Worm (Caenorhabditis elegans) whole organism, L1 larva: Measurements from ENCODE around the gene F53E10.6.
"Not testable (repeated sequence)": the region's sequence is repeated elsewhere in the genome, so short reads cannot be mapped to it uniquely, and the experiment has no call there.

ENCODE experiments used
- F16B12.6 ChIP-seq: fragments of 150-350 bp; optimal IDR thresholded peaks from 2 replicates; lab custom pipeline; 2014; ENCODE audit warnings: missing biosample characterization, missing genetic modification characterization
- Y116A8C.19 ChIP-seq: sonication (generic microtip); optimal IDR thresholded peaks from 2 replicates; lab custom pipeline; 2016; ENCODE audit warnings: missing compliant biosample characterization, missing genetic modification characterization, borderline replicate concordance
- aha-1 ChIP-seq: fragments of 150-350 bp; optimal IDR thresholded peaks from 2 replicates; lab custom pipeline; 2014; ENCODE audit warnings: missing biosample characterization, missing genetic modification characterization
- ama-1 ChIP-seq: fragments of 150-350 bp; optimal IDR thresholded peaks from 2 replicates; lab custom pipeline; 2014
- blmp-1 ChIP-seq: fragments of 150-350 bp; optimal IDR thresholded peaks from 2 replicates; lab custom pipeline; 2014; ENCODE audit warnings: missing biosample characterization, missing genetic modification characterization
- ceh-63 ChIP-seq: fragments of 200-800 bp; sonication (Bioruptor generic); optimal IDR thresholded peaks from 2 replicates; lab custom pipeline; 2018; ENCODE audit warnings: mild to moderate bottlenecking, missing genetic modification characterization, missing compliant biosample characterization
- ceh-82 ChIP-seq, 3 experiments: fragments of 150-350 bp in 1 of 3; sonication (generic microtip) in 2 of 3; optimal IDR thresholded peaks; 2 replicates each; lab custom pipeline; 2014 to 2017; ENCODE audit warnings: missing biosample characterization in 3 of 3, missing genetic modification characterization in 3 of 3
- ceh-90 ChIP-seq: sonication (generic microtip); optimal IDR thresholded peaks from 2 replicates; lab custom pipeline; 2016; ENCODE audit warnings: missing genetic modification characterization, missing compliant biosample characterization
- dpl-1 ChIP-seq, 3 experiments: fragments of 150-350 bp in 2 of 3; sonication (generic microtip) in 1 of 3; optimal IDR thresholded peaks; 2 replicates each; lab custom pipeline; 2014 to 2017; ENCODE audit warnings: missing biosample characterization in 3 of 3, missing genetic modification characterization in 3 of 3, missing genetic modification reagents in 3 of 3
- dsc-1 ChIP-seq: sonication (generic microtip); optimal IDR thresholded peaks from 2 replicates; lab custom pipeline; 2016; ENCODE audit warnings: mild to moderate bottlenecking, missing genetic modification characterization, missing compliant biosample characterization
- efl-1 ChIP-seq, 4 experiments: fragments of 150-350 bp; optimal IDR thresholded peaks in 3 of 4; peaks in 1 of 4; 1 replicate in 1 of 4; 2 replicates in 3 of 4; lab custom pipeline; 2014; ENCODE audit warnings: missing biosample characterization in 2 of 4, missing genetic modification characterization in 2 of 4, missing genetic modification reagents in 2 of 4
- egl-13 ChIP-seq: sonication (generic microtip); optimal IDR thresholded peaks from 2 replicates; lab custom pipeline; 2016; ENCODE audit warnings: missing genotype, missing genetic modification reagents, missing genetic modification characterization, missing compliant biosample characterization
- egl-27 ChIP-seq, 2 experiments: fragments of 150-350 bp in 1 of 2; sonication (generic microtip); optimal IDR thresholded peaks; 3 replicates each; lab custom pipeline; 2017 to 2018; ENCODE audit warnings: missing biosample characterization in 2 of 2, missing genetic modification characterization in 2 of 2, missing genetic modification reagents in 2 of 2
- elt-3 ChIP-seq, 6 experiments: fragments of 150-350 bp in 1 of 6; sonication (generic microtip); optimal IDR thresholded peaks; 2 replicates each; lab custom pipeline; 2017 to 2018; ENCODE audit warnings: missing biosample characterization in 6 of 6, missing genetic modification characterization in 6 of 6, inconsistent platforms in 1 of 6
- ets-5 ChIP-seq: fragments of 200-800 bp; sonication (Bioruptor generic); IDR thresholded peaks from 2 replicates; pipeline ENCODE4 v1.3.6; 2022; ENCODE audit warnings: missing genetic modification characterization, missing compliant biosample characterization
- fkh-10 ChIP-seq: sonication (generic microtip); optimal IDR thresholded peaks from 2 replicates; lab custom pipeline; 2017; ENCODE audit warnings: missing biosample characterization, missing genetic modification reagents, missing genetic modification characterization
- fkh-4 ChIP-seq: sonication (generic microtip); optimal IDR thresholded peaks from 2 replicates; lab custom pipeline; 2016; ENCODE audit warnings: missing compliant biosample characterization, missing genetic modification characterization, borderline replicate concordance
- fkh-8 ChIP-seq: sonication (generic microtip); optimal IDR thresholded peaks from 2 replicates; lab custom pipeline; 2016; ENCODE audit warnings: mild to moderate bottlenecking, missing genetic modification characterization, missing compliant biosample characterization
- fos-1 ChIP-seq: fragments of 150-350 bp; optimal IDR thresholded peaks from 2 replicates; lab custom pipeline; 2014; ENCODE audit warnings: missing biosample characterization, missing genetic modification characterization
- irx-1 ChIP-seq: sonication (generic microtip); optimal IDR thresholded peaks from 2 replicates; lab custom pipeline; 2016; ENCODE audit warnings: missing genetic modification characterization, missing compliant biosample characterization
- isw-1 ChIP-seq: fragments of 200-800 bp; sonication (Bioruptor generic); IDR thresholded peaks from 2 replicates; pipeline ENCODE4 v1.3.6; 2022; ENCODE audit warnings: missing genetic modification characterization, missing compliant biosample characterization
- lin-14 ChIP-seq: fragments of 200-800 bp; sonication (Bioruptor generic); optimal IDR thresholded peaks from 2 replicates; lab custom pipeline; 2018; ENCODE audit warnings: mild to moderate bottlenecking, missing genetic modification characterization, moderate library complexity, missing compliant biosample characterization
- lin-15B ChIP-seq: fragments of 150-350 bp; sonication (generic microtip); optimal IDR thresholded peaks from 3 replicates; lab custom pipeline; 2014; ENCODE audit warnings: missing biosample characterization, missing genetic modification characterization
- lin-35 ChIP-seq, 2 experiments: fragments of 150-350 bp; optimal IDR thresholded peaks; 2 replicates each; lab custom pipeline; 2014; ENCODE audit warnings: missing biosample characterization in 2 of 2, missing genetic modification characterization in 2 of 2, missing genetic modification reagents in 2 of 2
- mdl-1 ChIP-seq, 2 experiments: fragments of 150-350 bp; optimal IDR thresholded peaks; 2 replicates each; lab custom pipeline; 2014 to 2017; ENCODE audit warnings: missing biosample characterization in 2 of 2, missing genetic modification characterization in 2 of 2, inconsistent platforms in 1 of 2
- nhr-20 ChIP-seq: sonication (generic microtip); optimal IDR thresholded peaks from 2 replicates; lab custom pipeline; 2016; ENCODE audit warnings: mild to moderate bottlenecking, missing genetic modification characterization, missing compliant biosample characterization
- nhr-237 ChIP-seq: fragments of 150-350 bp; optimal IDR thresholded peaks from 2 replicates; lab custom pipeline; 2014; ENCODE audit warnings: missing biosample characterization, missing genetic modification characterization
- nhr-28 ChIP-seq: fragments of 150-350 bp; optimal IDR thresholded peaks from 2 replicates; lab custom pipeline; 2014; ENCODE audit warnings: missing biosample characterization, missing genetic modification characterization
- nhr-71 ChIP-seq: sonication (generic microtip); optimal IDR thresholded peaks from 2 replicates; lab custom pipeline; 2016; ENCODE audit warnings: mild to moderate bottlenecking, missing genetic modification characterization, moderate library complexity, missing compliant biosample characterization
- nhr-77 ChIP-seq: fragments of 150-350 bp; optimal IDR thresholded peaks from 2 replicates; lab custom pipeline; 2014; ENCODE audit warnings: missing biosample characterization, missing genetic modification characterization
- nhr-90 ChIP-seq: sonication (generic microtip); optimal IDR thresholded peaks from 2 replicates; lab custom pipeline; 2016; ENCODE audit warnings: mild to moderate bottlenecking, missing genetic modification characterization, missing compliant biosample characterization; ENCODE audit not compliant: poor library complexity
- pax-3 ChIP-seq: fragments of 200-800 bp; sonication (Bioruptor generic); optimal IDR thresholded peaks from 2 replicates; lab custom pipeline; 2018; ENCODE audit warnings: mild to moderate bottlenecking, missing genetic modification characterization, moderate library complexity, missing compliant biosample characterization
- rnt-1 ChIP-seq: sonication (generic microtip); optimal IDR thresholded peaks from 2 replicates; lab custom pipeline; 2016; ENCODE audit warnings: mild to moderate bottlenecking, missing genetic modification characterization, moderate library complexity, missing compliant biosample characterization
- snpc-4 ChIP-seq: fragments of 150-350 bp; optimal IDR thresholded peaks from 2 replicates; lab custom pipeline; 2014; ENCODE audit warnings: missing biosample characterization, missing genetic modification characterization
- sup-37 ChIP-seq: fragments of 200-800 bp; sonication (Bioruptor generic); optimal IDR thresholded peaks from 2 replicates; lab custom pipeline; 2018; ENCODE audit warnings: mild to moderate bottlenecking, missing genetic modification characterization, missing compliant biosample characterization
- unc-62 ChIP-seq: fragments of 150-350 bp; optimal IDR thresholded peaks from 2 replicates; lab custom pipeline; 2014; ENCODE audit warnings: missing biosample characterization, missing genetic modification reagents, missing genetic modification characterization
- unc-98 ChIP-seq: fragments of 200-800 bp; sonication (Bioruptor generic); IDR thresholded peaks from 2 replicates; pipeline ENCODE4 v1.3.6; 2022; ENCODE audit warnings: missing genetic modification characterization, missing compliant biosample characterization
- vab-15 ChIP-seq: sonication (generic microtip); optimal IDR thresholded peaks from 2 replicates; lab custom pipeline; 2017; ENCODE audit warnings: missing genotype, mild to moderate bottlenecking, missing genetic modification characterization, missing compliant biosample characterization
- zag-1 ChIP-seq: fragments of 150-350 bp; optimal IDR thresholded peaks from 2 replicates; lab custom pipeline; 2014; ENCODE audit warnings: missing biosample characterization, missing genetic modification characterization

F53E10.6 gene

ce11 chrV:2638545-2638944 lies 35.7 kb upstream of the F53E10.6 start, which contains the start of gene W02H5.19 (continued):
- peak; percentile 82 for TF ChIP-seq fkh-8 (tag; lab: Kevin White, UChicago)

- TF ChIP-seq dsc-1 (tag; lab: Kevin White, UChicago); ceh-90 (tag; lab: Kevin White, UChicago); elt-3 (tag; optimal IDR thresholded peaks at IDR 0.05; lab: Kevin White, UChicago): not testable (repeated sequence)
Measured at ce11 chrV:2625360-2625759, 22.5 kb upstream of the F53E10.6 start, which contains the start of gene sknr-1. sknr-1 (minus strand) TSS chrV:2625460.

- no peak for TF ChIP-seq nhr-77 (tag; lab: Kevin White, UChicago)
- TF ChIP-seq efl-1 (optimal IDR thresholded peaks at IDR 0.05; lab: Kevin White, UChicago) = peak in 1 of 2 experiments; percentile 8
- TF ChIP-seq efl-1 (GFP tag; optimal IDR thresholded peaks at IDR 0.05 in 1 of 2; lab: Kevin White, UChicago) = no peak
Measured at ce11 chrV:2623765-2624164, 20.9 kb upstream of the F53E10.6 start.

- TF ChIP-seq efl-1 (optimal IDR thresholded peaks at IDR 0.05; lab: Kevin White, UChicago) (no peak), efl-1 (GFP tag; optimal IDR thresholded peaks at IDR 0.05 in 1 of 2; lab: Kevin White, UChicago) (peak in 1 of 2 experiments; percentile 38), rnt-1 (no peak), ets-5 (GFP tag; lab: Robert Waterston, UW) (no peak), fos-1 (no peak), Y116A8C.19 (tag; lab: Kevin White, UChicago) (no peak), zag-1 (tag; lab: Kevin White, UChicago) (no peak)
- TF ChIP-seq, all 84 proteins: peak for 1
Measured at ce11 chrV:2621879-2622278, 19.0 kb upstream of the F53E10.6 start, which contains the start of gene srh-271. srh-271 (minus strand) TSS chrV:2621979.

DNA sequence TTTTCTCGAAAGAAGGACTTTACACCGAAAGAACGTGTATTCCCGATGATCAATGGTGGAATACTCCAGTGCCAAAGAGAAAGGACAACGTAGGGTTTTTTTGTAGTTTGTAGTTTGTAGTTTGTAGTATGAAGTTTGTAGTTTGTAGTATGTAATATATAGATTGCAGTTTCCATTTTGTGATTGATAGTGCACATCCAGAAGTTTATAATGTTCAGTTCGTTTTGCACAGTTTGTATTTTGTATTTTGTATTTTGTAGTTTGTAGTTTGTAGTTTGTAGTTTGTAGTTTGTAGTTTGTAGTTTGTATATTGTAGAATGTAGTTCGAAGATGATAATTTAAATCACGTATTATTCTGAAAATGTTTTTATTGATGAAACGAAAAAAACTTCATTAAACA lies 14.6 kb upstream of the F53E10.6 start:
- TF ChIP-seq lin-14 (GFP tag; lab: Kevin White, UChicago) = no peak
- no peak for TF ChIP-seq nhr-237 (tag; lab: Kevin White, UChicago)

ce11 chrV:2614986-2615687 lies 12.3 kb upstream of the F53E10.6 start, which contains the start of gene F53E10.1:
F53E10.1 (plus strand) TSS chrV:2615310.
- no peak for TF ChIP-seq ama-1 (lab: Kevin White, UChicago)
- no peak for TF ChIP-seq vab-15 (tag; lab: Kevin White, UChicago)
- peak; percentile 95 for TF ChIP-seq nhr-71
- peak; percentile 3 for TF ChIP-seq F16B12.6 (tag; lab: Kevin White, UChicago)
- TF ChIP-seq fkh-10 = no peak
- TF ChIP-seq ceh-90 (tag; lab: Kevin White, UChicago) = no peak
- no peak for TF ChIP-seq snpc-4 (tag; lab: Kevin White, UChicago)
- no peak for TF ChIP-seq pax-3
- TF ChIP-seq Y116A8C.19 (tag; lab: Kevin White, UChicago) = no peak
- TF ChIP-seq mdl-1 (tag; optimal IDR thresholded peaks at IDR 0.05; lab: Kevin White, UChicago) = peak in 1 of 2 experiments; percentile 54
- TF ChIP-seq irx-1 (tag; lab: Kevin White, UChicago) = no peak
- TF ChIP-seq egl-27 (tag; optimal IDR thresholded peaks at IDR 0.05; lab: Kevin White, UChicago) = no peak
- TF ChIP-seq unc-62 (GFP tag; lab: Kevin White, UChicago) = no peak
- peak; percentile 59 for TF ChIP-seq blmp-1 (tag; lab: Kevin White, UChicago)
- peak; percentile 60 for TF ChIP-seq nhr-90
- TF ChIP-seq isw-1 (GFP tag; lab: Robert Waterston, UW) = no peak
- TF ChIP-seq lin-35 (GFP tag; optimal IDR thresholded peaks at IDR 0.05; lab: Kevin White, UChicago) = peak; percentile 38 to 69
- TF ChIP-seq aha-1 = no peak
- TF ChIP-seq ceh-63 (GFP tag; lab: Kevin White, UChicago) = no peak
- TF ChIP-seq nhr-77 (tag; lab: Kevin White, UChicago) = no peak
- no peak for TF ChIP-seq fos-1
- no peak for TF ChIP-seq nhr-28 (tag; lab: Kevin White, UChicago)
- no peak for TF ChIP-seq fkh-4 (tag; lab: Kevin White, UChicago)
- TF ChIP-seq lin-15B (tag; lab: Kevin White, UChicago) = no peak
- TF ChIP-seq fkh-8 (tag; lab: Kevin White, UChicago) = no peak
- peak; percentile 36 to 52 (median 51) for TF ChIP-seq dpl-1 (GFP tag; optimal IDR thresholded peaks at IDR 0.05; lab: Kevin White, UChicago)
- TF ChIP-seq egl-13 (tag; lab: Kevin White, UChicago) = no peak
- TF ChIP-seq unc-98 (GFP tag; lab: Robert Waterston, UW) = no peak
- TF ChIP-seq nhr-20 (tag; lab: Kevin White, UChicago) = peak; percentile 84
- no peak for TF ChIP-seq sup-37
- no peak for TF ChIP-seq ceh-82 (tag; optimal IDR thresholded peaks at IDR 0.05; lab: Kevin White, UChicago)
